Fruit fly (Drosophila melanogaster): ENCODE measurements around the gene Sry-delta.

The Sry-delta gene

dm6 chr3R:30021559-30022451, 21.3 kb upstream of the Sry-delta start, which contains the start of gene Mgat2 (continued):
- no peak for TF ChIP-seq CG3407 (GFP tag; optimal IDR thresholded peaks at IDR 0.05)

- TF ChIP-seq tll (GFP tag; optimal IDR thresholded peaks at IDR 0.05) (peak in 1 of 2 experiments; percentile 11), CG4730 (GFP tag; IDR thresholded peaks at IDR 0.05) (no peak), CG6689 (GFP tag; IDR thresholded peaks at IDR 0.05) (no peak), CG18599 (GFP tag; optimal IDR thresholded peaks at IDR 0.05) (no peak), hbn (GFP tag; IDR thresholded peaks at IDR 0.05; ENCODE audit: partially characterized antibody) (peak; percentile 42; the same call in 1 of the 2 replicates), CG42726 (GFP tag; IDR thresholded peaks at IDR 0.05; ENCODE audit: partially characterized antibody) (peak; percentile 59), D19A (tag; optimal IDR thresholded peaks at IDR 0.05) (no peak), sc (optimal IDR thresholded peaks at IDR 0.05) (no peak), sc (GFP tag; optimal IDR thresholded peaks at IDR 0.05) (no peak), CG3726 (GFP tag; IDR thresholded peaks at IDR 0.05) (no peak), amos (GFP tag; IDR thresholded peaks at IDR 0.05; ENCODE audit: partially characterized antibody) (peak; percentile 65; the same call in 1 of the 2 replicates), CG13123 (GFP tag; optimal IDR thresholded peaks at IDR 0.05) (no peak), CG33213 (GFP tag; optimal IDR thresholded peaks at IDR 0.05) (peak; percentile 78), crc (GFP tag; optimal IDR thresholded peaks at IDR 0.05) (no peak), mirr (GFP tag; optimal IDR thresholded peaks at IDR 0.05) (no peak), Camta (GFP tag; optimal IDR thresholded peaks at IDR 0.05) (no peak), Sry-δ (GFP tag; optimal IDR thresholded peaks at IDR 0.05) (peak; percentile 76), ERR (GFP tag; optimal IDR thresholded peaks at IDR 0.05) (peak; percentile 94), CG2199 (GFP tag; IDR thresholded peaks at IDR 0.05) (no peak), CG6854 (GFP tag; optimal IDR thresholded peaks at IDR 0.05) (no peak), GATAe (GFP tag; conservative IDR thresholded peaks at IDR 0.05) (no peak), CG10565 (GFP tag; optimal IDR thresholded peaks at IDR 0.05) (no peak), aop (GFP tag; IDR thresholded peaks at IDR 0.05) (no peak), CG11504 (tag; optimal IDR thresholded peaks at IDR 0.05) (no peak), br (optimal IDR thresholded peaks at IDR 0.05) (no peak), Sry-β (GFP tag; optimal IDR thresholded peaks at IDR 0.05) (no peak), oc (tag; optimal IDR thresholded peaks at IDR 0.05) (no peak), CG18262 (tag; optimal IDR thresholded peaks at IDR 0.05) (no peak), sd (tag; optimal IDR thresholded peaks at IDR 0.05) (no peak), Nf-YC (tag; optimal IDR thresholded peaks at IDR 0.05) (no peak), Dip2 (GFP tag; IDR thresholded peaks at IDR 0.05) (no peak), ham (GFP tag; IDR thresholded peaks at IDR 0.05) (no peak), CG10543 (GFP tag; optimal IDR thresholded peaks at IDR 0.05) (no peak), Asciz (GFP tag; optimal IDR thresholded peaks at IDR 0.05) (no peak), CG15601 (tag; optimal IDR thresholded peaks at IDR 0.05) (peak; percentile 81), dpn (GFP tag; optimal IDR thresholded peaks at IDR 0.05) (peak; percentile 37 to 42), CG9817 (tag; optimal IDR thresholded peaks at IDR 0.05) (peak; percentile 31), CkIIα-i1 (GFP tag; IDR thresholded peaks at IDR 0.05) (no peak), Taf1 (GFP tag; IDR thresholded peaks at IDR 0.05) (no peak), CG8478 (optimal IDR thresholded peaks at IDR 0.05) (peak; percentile 81), bab2 (GFP tag; optimal IDR thresholded peaks at IDR 0.05) (peak; percentile 18), CTCF (GFP tag; optimal IDR thresholded peaks at IDR 0.05) (peak; percentile 97), Hmr (GFP tag; optimal IDR thresholded peaks at IDR 0.05) (peak; percentile 45), Rx (GFP tag; IDR thresholded peaks at IDR 0.05) (no peak), CG10959 (GFP tag; IDR thresholded peaks at IDR 0.05) (no peak), CG11093 (GFP tag; IDR thresholded peaks at IDR 0.05) (no peak), fd96Cb (tag; optimal IDR thresholded peaks at IDR 0.05) (no peak)
Observed at dm6 chr3R:30022452-30023028, 20.6 kb upstream of the Sry-delta start, which contains the start of the genes RpS28a and Axn. TSS of gene RpS28a (minus strand) at chr3R:30022648. TSS of gene Axn (plus strand) at chr3R:30022842.
